Worm (Caenorhabditis elegans): ENCODE data around the gene F49C12.15.
"Not testable (repeated sequence)": the region's sequence is repeated elsewhere in the genome, so short reads cannot be mapped to it uniquely, and the experiment has no call there.

F49C12.15 gene

DNA sequence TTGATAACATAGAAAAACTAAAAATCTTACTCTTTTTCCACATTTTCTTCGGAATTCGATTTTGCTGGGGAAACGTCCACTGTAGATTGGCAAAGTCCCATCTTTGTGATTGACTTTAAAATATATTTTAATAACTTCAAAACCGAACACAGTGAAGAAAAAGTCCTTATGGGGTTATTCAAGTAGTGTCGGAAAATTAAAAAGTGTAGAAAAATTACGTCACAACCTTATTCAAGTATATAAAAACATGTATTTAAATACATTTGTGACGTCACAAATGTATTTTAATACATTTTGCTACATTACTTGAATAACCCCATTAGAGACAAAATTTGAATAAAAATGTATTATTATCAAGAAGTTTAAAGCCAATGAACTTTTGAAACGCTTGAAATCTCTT lies 11.4 kb upstream of the F49C12.15 start, which contains the start of gene F49C12.7:
TSS of gene F49C12.7 (minus strand) at position 101 of the 400 bp plus-strand sequence.
- not testable (repeated sequence) for TF ChIP-seq nhr-12, aly-2, hmg-11 (tag; optimal IDR thresholded peaks at IDR 0.05)

DNA sequence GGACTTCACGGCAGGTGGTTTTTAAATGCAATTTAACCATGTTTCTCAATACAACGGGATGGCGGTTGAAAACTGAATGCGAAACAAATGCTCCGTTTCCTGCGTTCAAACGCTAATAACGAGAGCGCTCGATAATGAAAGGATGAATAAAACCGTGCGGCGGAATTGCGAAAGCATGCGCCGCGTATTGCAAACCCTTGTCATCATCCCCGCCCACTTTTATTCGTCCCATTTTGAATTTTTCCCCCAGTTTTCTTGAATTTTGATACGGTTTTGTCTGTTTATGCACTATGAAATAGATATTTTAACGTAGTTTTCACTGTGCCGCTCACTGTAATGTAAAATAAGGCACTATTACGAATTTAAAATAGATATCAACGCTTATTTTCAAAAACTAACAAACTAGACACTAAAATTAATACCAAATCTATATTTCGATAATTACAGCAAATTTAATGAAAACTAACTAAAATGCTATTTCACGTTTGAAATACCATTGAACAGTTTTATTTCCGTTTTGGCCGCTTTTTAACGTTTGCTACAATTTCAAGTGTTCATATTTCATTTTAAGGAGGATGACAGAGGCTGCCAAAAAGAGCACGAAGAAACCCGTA lies 8.1 kb upstream of the F49C12.15 start, which contains the start of the genes F49C12.9 and rpn-7:
TSS of gene F49C12.9 (minus strand) at position 148 of the 614 bp plus-strand sequence.
TSS of gene rpn-7 (plus strand) at position 564 of the 614 bp plus-strand sequence.
- TF ChIP-seq egl-5 (tag; optimal IDR thresholded peaks at IDR 0.05) = peak; percentile 48
- TF ChIP-seq nhr-43 (tag; optimal IDR thresholded peaks at IDR 0.05; ENCODE audit: poor library complexity, severe bottlenecking) = peak; percentile 8
- TF ChIP-seq lin-39 (tag; optimal IDR thresholded peaks at IDR 0.05) = peak; percentile 61
- TF ChIP-seq elt-2 (tag; optimal IDR thresholded peaks at IDR 0.05) = peak; percentile 24
- no peak for TF ChIP-seq ceh-28 (tag; optimal IDR thresholded peaks at IDR 0.05)
- no peak for TF ChIP-seq daf-12 (tag; optimal IDR thresholded peaks at IDR 0.05)
- TF ChIP-seq ceh-9 (tag; optimal IDR thresholded peaks at IDR 0.05) = no peak
- no peak for TF ChIP-seq zag-1 (tag; optimal IDR thresholded peaks at IDR 0.05)
- TF ChIP-seq elt-1 (tag; optimal IDR thresholded peaks at IDR 0.05) = no peak
- no peak for TF ChIP-seq tbx-2 (tag; optimal IDR thresholded peaks at IDR 0.05)
- TF ChIP-seq snpc-4 (tag; optimal IDR thresholded peaks at IDR 0.05) = peak; percentile 47
- peak; percentile 56 for TF ChIP-seq nfya-1 (tag; optimal IDR thresholded peaks at IDR 0.05; ENCODE audit: insufficient read depth)
- TF ChIP-seq skn-1 (tag; optimal IDR thresholded peaks at IDR 0.05) = peak; percentile 99
- no peak for TF ChIP-seq unc-62 (GFP tag; optimal IDR thresholded peaks at IDR 0.05)
- TF ChIP-seq pha-4 (tag; optimal IDR thresholded peaks at IDR 0.05) = peak; percentile 52
- peak; percentile 68 for TF ChIP-seq hmg-11 (tag; optimal IDR thresholded peaks at IDR 0.05)
- TF ChIP-seq ZK546.5 (tag; optimal IDR thresholded peaks at IDR 0.05) = no peak
- TF ChIP-seq jun-1 (tag; optimal IDR thresholded peaks at IDR 0.05) = no peak
- TF ChIP-seq pqm-1 (tag; optimal IDR thresholded peaks at IDR 0.05) = no peak
- TF ChIP-seq fos-1 (tag; optimal IDR thresholded peaks at IDR 0.05) = no peak
- TF ChIP-seq nhr-25 (tag; optimal IDR thresholded peaks at IDR 0.05) = no peak
- TF ChIP-seq lin-15B (tag; optimal IDR thresholded peaks at IDR 0.05) = peak; percentile 5
- no peak for TF ChIP-seq ztf-4 (tag; optimal IDR thresholded peaks at IDR 0.05)
- TF ChIP-seq nhr-76 (tag; optimal IDR thresholded peaks at IDR 0.05) = no peak
- TF ChIP-seq unc-39 (tag; optimal IDR thresholded peaks at IDR 0.05) = no peak
- no peak for TF ChIP-seq mdl-1 (tag; optimal IDR thresholded peaks at IDR 0.05)

DNA sequence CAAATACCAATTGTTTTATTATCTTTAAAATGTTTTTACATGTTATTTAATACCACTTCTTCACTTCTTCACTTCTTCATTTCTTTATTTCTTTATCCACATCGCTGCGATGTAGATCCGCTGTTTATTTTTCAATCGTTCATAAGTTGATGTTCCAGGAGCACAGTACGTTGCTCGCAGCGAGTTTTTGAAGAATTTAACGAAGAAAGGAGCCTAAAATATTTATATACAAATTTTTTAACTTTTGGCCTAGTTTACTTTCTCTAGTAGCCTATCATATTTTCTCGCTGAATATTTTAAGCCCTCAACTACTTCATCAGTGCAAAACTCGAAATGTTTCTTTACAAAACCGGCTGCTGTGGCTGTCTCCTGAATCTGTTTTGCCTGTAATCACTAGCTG lies 6.1 kb upstream of the F49C12.15 start:
- no peak for TF ChIP-seq elt-1 (tag; optimal IDR thresholded peaks at IDR 0.05)
- TF ChIP-seq fos-1 (tag; optimal IDR thresholded peaks at IDR 0.05) = no peak
- no peak for TF ChIP-seq nhr-28 (tag; optimal IDR thresholded peaks at IDR 0.05)
- TF ChIP-seq ama-1 (optimal IDR thresholded peaks at IDR 0.05) = no peak
- no peak for TF ChIP-seq lin-39 (tag; optimal IDR thresholded peaks at IDR 0.05)
- no peak for TF ChIP-seq R02D3.7 (tag; optimal IDR thresholded peaks at IDR 0.05)
- TF ChIP-seq ceh-82 (tag; optimal IDR thresholded peaks at IDR 0.05) = no peak
- no peak for TF ChIP-seq nhr-43 (tag; optimal IDR thresholded peaks at IDR 0.05; ENCODE audit: poor library complexity, severe bottlenecking)

DNA sequence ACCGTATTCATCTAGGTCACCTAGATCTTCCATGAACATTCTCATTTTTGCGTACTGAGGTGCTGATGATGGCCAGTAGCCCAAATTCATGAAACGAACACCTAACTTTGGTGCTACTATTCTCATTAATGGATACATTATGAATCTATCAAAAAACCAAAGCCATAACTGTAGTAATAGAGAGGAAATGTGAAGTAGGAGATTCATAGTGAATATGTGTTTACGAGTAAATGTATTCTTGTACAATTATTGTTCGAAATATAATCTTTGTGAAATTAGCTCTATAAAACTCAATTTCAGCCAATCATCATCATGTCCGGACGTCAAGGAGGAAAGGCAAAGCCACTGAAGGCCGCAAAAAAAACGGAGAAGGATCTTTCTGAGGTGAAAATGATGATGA lies 5.2 kb upstream of the F49C12.15 start, which contains the start of the genes F49C12.11 and nemt-1:
TSS of gene F49C12.11 (plus strand) at position 301 of the 400 bp plus-strand sequence.
TSS of gene nemt-1 (minus strand) at position 360 of the 400 bp plus-strand sequence.
- TF ChIP-seq elt-3 (tag; optimal IDR thresholded peaks at IDR 0.05) = no peak
- no peak for TF ChIP-seq hmg-11 (tag; optimal IDR thresholded peaks at IDR 0.05)
- TF ChIP-seq nhr-25 (tag; optimal IDR thresholded peaks at IDR 0.05) = no peak
- TF ChIP-seq nhr-23 (tag; optimal IDR thresholded peaks at IDR 0.05) = no peak
- TF ChIP-seq lin-15B (tag; optimal IDR thresholded peaks at IDR 0.05) = no peak
- no peak for TF ChIP-seq nhr-77 (tag; optimal IDR thresholded peaks at IDR 0.05)
- TF ChIP-seq elt-1 (tag; optimal IDR thresholded peaks at IDR 0.05) = no peak
- TF ChIP-seq nhr-11 (tag; optimal IDR thresholded peaks at IDR 0.05) = no peak
- TF ChIP-seq pha-4 (tag; optimal IDR thresholded peaks at IDR 0.05) = no peak
- TF ChIP-seq daf-12 (tag; optimal IDR thresholded peaks at IDR 0.05) = no peak
- no peak for TF ChIP-seq jun-1 (tag; optimal IDR thresholded peaks at IDR 0.05)
- no peak for TF ChIP-seq R02D3.7 (tag; optimal IDR thresholded peaks at IDR 0.05)

Data from whole organism, L3 larva.